Worm (Caenorhabditis elegans) whole organism, young adult: ENCODE results near the gene F57G9.3.

Source experiments
- Y53G8AR.9 ChIP-seq: fragments of 200-800 bp; sonication (Bioruptor generic); conservative IDR thresholded peaks from 2 replicates; pipeline ENCODE4 v1.3.6; 2022; ENCODE audit warnings: missing genetic modification reagents, missing genetic modification characterization, missing compliant biosample characterization
- ama-1 ChIP-seq, 3 experiments: fragments of 150-350 bp in 1 of 3; sonication (generic microtip) in 2 of 3; optimal IDR thresholded peaks; 2 replicates each; lab custom pipeline; 2014 to 2018; ENCODE audit warnings: missing biosample characterization in 2 of 3, missing genetic modification characterization in 2 of 3, missing genetic modification reagents in 2 of 3
- bed-1 ChIP-seq: fragments of 200-800 bp; sonication (Bioruptor generic); IDR thresholded peaks from 2 replicates; pipeline ENCODE4 v1.3.6; 2022; ENCODE audit warnings: missing genetic modification reagents, missing genetic modification characterization, missing compliant biosample characterization
- ceh-27 ChIP-seq: fragments of 200-800 bp; sonication (Bioruptor generic); optimal IDR thresholded peaks from 2 replicates; lab custom pipeline; 2018; ENCODE audit warnings: mild to moderate bottlenecking, missing genetic modification characterization, moderate library complexity, missing compliant biosample characterization
- dox-1 ChIP-seq: fragments of 200-800 bp; sonication (Bioruptor generic); IDR thresholded peaks from 2 replicates; pipeline ENCODE4 v1.3.6; 2022; ENCODE audit warnings: missing genetic modification reagents, missing genetic modification characterization, missing compliant biosample characterization
- lin-35 ChIP-seq, 3 experiments: fragments of 150-350 bp in 2 of 3; sonication (generic microtip) in 1 of 3; optimal IDR thresholded peaks; 2 replicates each; lab custom pipeline; 2014 to 2018; ENCODE audit warnings: missing biosample characterization in 3 of 3, missing genetic modification characterization in 3 of 3, missing genetic modification reagents in 3 of 3
- lir-1 ChIP-seq: fragments of 200-800 bp; sonication (Bioruptor generic); conservative IDR thresholded peaks from 2 replicates; pipeline ENCODE4 v1.3.6; 2022; ENCODE audit warnings: missing genetic modification reagents, missing genetic modification characterization, missing compliant biosample characterization
- madf-10 ChIP-seq: sonication (generic microtip); optimal IDR thresholded peaks from 2 replicates; lab custom pipeline; 2016; ENCODE audit warnings: mild to moderate bottlenecking, missing genetic modification characterization, missing compliant biosample characterization
- tbx-9 ChIP-seq: sonication (generic microtip); optimal IDR thresholded peaks from 2 replicates; lab custom pipeline; 2016; ENCODE audit warnings: borderline replicate concordance, missing genetic modification characterization, inconsistent platforms, missing compliant biosample characterization

DNA sequence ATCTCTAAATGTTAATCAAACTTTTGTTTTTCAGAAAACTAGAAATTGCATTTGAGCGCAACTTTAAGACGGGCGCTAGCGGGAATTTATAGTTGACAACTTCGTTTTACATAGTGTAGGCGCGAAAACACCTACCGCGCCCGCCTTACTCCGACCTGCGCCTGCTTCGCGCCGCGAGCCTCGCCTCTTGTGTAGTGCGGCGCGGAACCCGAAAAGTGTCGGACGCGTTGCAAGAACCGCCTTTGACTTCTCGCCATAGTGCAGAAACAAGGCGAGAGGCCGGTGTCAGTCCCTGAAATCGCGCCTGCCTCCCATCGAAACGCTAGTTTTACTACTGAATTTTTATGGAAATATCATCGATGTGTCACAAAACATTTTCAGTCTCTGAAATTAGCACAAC, 24.2 kb downstream of the F57G9.3 start:
- TF ChIP-seq tbx-9 (tag; lab: Kevin White, UChicago) (no peak), madf-10 (no peak), dox-1 (GFP tag; lab: Robert Waterston, UW) (no peak), ama-1 (optimal IDR thresholded peaks at IDR 0.05; lab: Kevin White, UChicago) (no peak), ama-1 (GFP tag; optimal IDR thresholded peaks at IDR 0.05; lab: Kevin White, UChicago) (no peak), ceh-27 (GFP tag; lab: Kevin White, UChicago) (no peak), lir-1 (no peak), bed-1 (GFP tag; lab: Robert Waterston, UW) (no peak), lin-35 (GFP tag; optimal IDR thresholded peaks at IDR 0.05; lab: Kevin White, UChicago) (no peak), Y53G8AR.9 (no peak)
